Fruit fly (Drosophila melanogaster): ENCODE results near the gene P5cr.

The P5cr gene

DNA sequence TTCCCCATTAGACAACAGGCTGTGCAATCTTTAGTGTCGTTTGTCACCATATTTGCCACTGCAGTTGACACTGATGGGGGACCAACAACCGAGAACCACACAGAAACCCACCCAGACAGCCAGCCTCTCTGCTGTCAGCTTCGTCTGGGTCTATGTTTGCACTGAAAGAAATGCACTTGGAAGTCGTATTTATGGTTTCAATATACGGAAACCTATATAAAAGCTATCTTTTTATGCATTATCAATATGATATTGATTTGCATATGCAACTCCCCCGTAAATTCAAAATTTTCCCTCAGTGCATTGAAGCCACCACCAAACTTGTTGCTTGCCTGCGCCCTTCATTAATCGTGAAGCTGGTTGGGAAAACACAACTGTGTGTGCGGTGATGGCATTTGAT, 45.5 kb downstream of the P5cr start (continued):
- TF ChIP-seq otp (GFP tag; IDR thresholded peaks at IDR 0.05) (peak; percentile 41; the same call in 1 of the 3 replicates), CG10654 (GFP tag; optimal IDR thresholded peaks at IDR 0.05) (no peak), CG4424 (GFP tag; optimal IDR thresholded peaks at IDR 0.05) (peak; percentile 45), CG6683 (GFP tag; optimal IDR thresholded peaks at IDR 0.05) (no peak), sens (GFP tag) (peak; percentile 78), Nf-YC (tag; optimal IDR thresholded peaks at IDR 0.05) (no peak), NC2α (GFP tag; optimal IDR thresholded peaks at IDR 0.05) (no peak), dmrt11E (tag; optimal IDR thresholded peaks at IDR 0.05) (peak; percentile 18), CG10321 (GFP tag; IDR thresholded peaks at IDR 0.05) (no peak), CG14050 (GFP tag; IDR thresholded peaks at IDR 0.05) (no peak), dati (GFP tag; IDR thresholded peaks at IDR 0.05) (no peak), CG2199 (GFP tag; IDR thresholded peaks at IDR 0.05) (peak; percentile 59; the same call in 1 of the 3 replicates), CG9727 (GFP tag; optimal IDR thresholded peaks at IDR 0.05) (no peak), scrt (GFP tag; optimal IDR thresholded peaks at IDR 0.05) (peak; percentile 4), Med (GFP tag) (peak; percentile 80), jumu (GFP tag; optimal IDR thresholded peaks at IDR 0.05) (peak; percentile 15), Sox100B (GFP tag; optimal IDR thresholded peaks at IDR 0.05) (no peak), ara (GFP tag; IDR thresholded peaks at IDR 0.05) (peak; percentile 53; the same call in 1 of the 2 replicates), btn (GFP tag; optimal IDR thresholded peaks at IDR 0.05) (no peak), HmgD (GFP tag; optimal IDR thresholded peaks at IDR 0.05) (no peak), gce (GFP tag; IDR thresholded peaks at IDR 0.05) (0 out of 3 replicates have a peak, but pooled peaks have one; percentile 22), seq (GFP tag; IDR thresholded peaks at IDR 0.05) (0 out of 2 replicates have a peak, but pooled peaks have one; percentile 20), CG32772 (GFP tag; IDR thresholded peaks at IDR 0.05) (peak; percentile 28; the same call in 1 of the 2 replicates), Dfd (GFP tag; optimal IDR thresholded peaks at IDR 0.05) (no peak), H15 (GFP tag; IDR thresholded peaks at IDR 0.05) (peak; percentile 42; the same call in 1 of the 3 replicates), CG30020 (tag; optimal IDR thresholded peaks at IDR 0.05) (no peak), Drgx (GFP tag; IDR thresholded peaks at IDR 0.05) (peak; percentile 70), Optix (GFP tag; IDR thresholded peaks at IDR 0.05) (peak; percentile 45; the same call in 1 of the 3 replicates), pan (optimal IDR thresholded peaks at IDR 0.05) (no peak), pan (GFP tag; optimal IDR thresholded peaks at IDR 0.05 in 1 of 2, IDR thresholded peaks at IDR 0.05 in 1 of 2) (no peak), B-H2 (GFP tag; optimal IDR thresholded peaks at IDR 0.05) (no peak), CG6689 (GFP tag; IDR thresholded peaks at IDR 0.05) (0 out of 2 replicates have a peak, but pooled peaks have one; percentile 17), cwo (GFP tag; optimal IDR thresholded peaks at IDR 0.05) (no peak), sisA (GFP tag; IDR thresholded peaks at IDR 0.05) (peak; percentile 56), Sox102F (GFP tag; optimal IDR thresholded peaks at IDR 0.05) (peak; percentile 7), CG12942 (GFP tag; optimal IDR thresholded peaks at IDR 0.05) (no peak), CG2712 (tag; optimal IDR thresholded peaks at IDR 0.05) (peak; percentile 47), CG4854 (GFP tag; optimal IDR thresholded peaks at IDR 0.05) (no peak), CG17912 (GFP tag; optimal IDR thresholded peaks at IDR 0.05) (no peak), gem (tag; optimal IDR thresholded peaks at IDR 0.05) (peak; percentile 12), Dip3 (GFP tag; optimal IDR thresholded peaks at IDR 0.05) (no peak), HHEX (GFP tag; optimal IDR thresholded peaks at IDR 0.05) (no peak), phol (tag; optimal IDR thresholded peaks at IDR 0.05) (no peak), CG30403 (GFP tag; optimal IDR thresholded peaks at IDR 0.05) (no peak), ken (GFP tag; IDR thresholded peaks at IDR 0.05) (peak; percentile 40; the same call in 1 of the 3 replicates), gcm2 (GFP tag; optimal IDR thresholded peaks at IDR 0.05) (no peak), dysf (GFP tag; IDR thresholded peaks at IDR 0.05) (peak; percentile 21; the same call in 1 of the 3 replicates), esg (GFP tag; conservative IDR thresholded peaks at IDR 0.05) (0 out of 2 replicates have a peak, but pooled peaks have one; percentile 25), Xbp1 (GFP tag; optimal IDR thresholded peaks at IDR 0.05) (peak; percentile 19), dmrt99B (tag; optimal IDR thresholded peaks at IDR 0.05) (peak; percentile 3), CG13624 (GFP tag; optimal IDR thresholded peaks at IDR 0.05) (no peak)
